Worm (Caenorhabditis elegans): ENCODE results near the gene C10F3.7.

C10F3.7 gene

DNA sequence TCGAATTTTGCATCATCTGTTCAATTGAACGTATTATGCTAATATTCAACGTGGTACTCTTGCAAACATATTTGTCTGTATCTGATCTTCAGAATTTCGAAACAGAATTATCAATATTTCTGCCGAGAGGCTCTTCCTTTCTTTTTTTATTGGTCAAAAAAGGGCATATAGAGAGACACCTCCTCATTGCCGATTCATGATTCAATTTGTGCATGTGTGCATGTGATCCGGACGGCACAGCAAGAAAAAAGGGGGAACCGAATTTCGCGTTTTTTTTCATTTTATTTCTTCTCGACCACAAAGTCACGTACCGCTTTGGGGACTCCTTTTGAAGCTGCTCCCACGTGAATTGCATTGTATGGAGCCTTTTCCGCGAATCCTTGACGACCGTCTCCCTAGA is 25.1 kb downstream of the C10F3.7 start, which contains the start of gene mcp-1:
mcp-1 (plus strand) TSS at position 292 of the 400 bp plus-strand sequence.
- TF ChIP-seq lir-3 (tag; optimal IDR thresholded peaks at IDR 0.05): no peak
- no peak for TF ChIP-seq F44E2.7 (GFP tag; IDR thresholded peaks at IDR 0.05)
- no peak for TF ChIP-seq nhr-42 (GFP tag; IDR thresholded peaks at IDR 0.05)
- peak in 1 of 2 experiments; percentile 49 for TF ChIP-seq hif-1 (tag; optimal IDR thresholded peaks at IDR 0.05)
- peak; percentile 44 for TF ChIP-seq hlh-30 (tag; optimal IDR thresholded peaks at IDR 0.05; ENCODE audit: insufficient read depth)
- no peak for TF ChIP-seq aly-2 (tag; optimal IDR thresholded peaks at IDR 0.05)
- peak; percentile 33; the same call in 1 of the 2 replicates for TF ChIP-seq ctbp-1 (GFP tag; IDR thresholded peaks at IDR 0.05)
- peak; percentile 67 for TF ChIP-seq ces-1 (GFP tag; optimal IDR thresholded peaks at IDR 0.05)
- TF ChIP-seq hmg-1.1 (GFP tag; IDR thresholded peaks at IDR 0.05): 0 out of 2 replicates have a peak, but pooled peaks have one; percentile 7
- no peak for TF ChIP-seq dve-1 (tag; optimal IDR thresholded peaks at IDR 0.05; ENCODE audit: insufficient read depth)
- peak; percentile 81 for TF ChIP-seq fkh-10 (GFP tag; optimal IDR thresholded peaks at IDR 0.05)

DNA sequence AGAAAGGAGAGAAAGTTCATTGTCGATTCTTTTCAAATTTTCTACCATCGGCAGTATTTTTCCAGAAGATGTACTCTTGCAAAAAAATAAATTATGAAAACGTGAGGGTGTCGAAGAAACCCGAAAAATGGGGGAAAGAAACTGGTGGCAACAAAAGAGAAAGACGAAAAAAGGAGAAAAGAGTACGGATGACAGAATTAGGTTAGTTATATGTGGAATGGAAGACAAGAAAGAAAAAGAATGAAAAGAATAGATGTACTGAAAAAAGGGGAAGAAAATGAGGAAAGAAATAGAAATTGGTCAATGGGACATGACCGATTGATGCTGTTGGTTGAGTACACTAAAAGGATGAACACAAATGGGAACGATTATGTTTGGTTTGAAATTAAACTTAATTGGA is 31.0 kb downstream of the C10F3.7 start:
- no peak for TF ChIP-seq zfp-2 (tag; optimal IDR thresholded peaks at IDR 0.05)
- no peak for TF ChIP-seq R02D3.7 (tag; optimal IDR thresholded peaks at IDR 0.05)
- no peak for TF ChIP-seq tra-1 (GFP tag; IDR thresholded peaks at IDR 0.05)
- TF ChIP-seq ces-1 (GFP tag; optimal IDR thresholded peaks at IDR 0.05): peak; percentile 36
- TF ChIP-seq dmd-9 (GFP tag; IDR thresholded peaks at IDR 0.05): no peak
- TF ChIP-seq unc-62 (GFP tag; optimal IDR thresholded peaks at IDR 0.05 in 1 of 2): peak in 1 of 2 experiments; percentile 5
- no peak for TF ChIP-seq unc-62 (tag; optimal IDR thresholded peaks at IDR 0.05)

DNA sequence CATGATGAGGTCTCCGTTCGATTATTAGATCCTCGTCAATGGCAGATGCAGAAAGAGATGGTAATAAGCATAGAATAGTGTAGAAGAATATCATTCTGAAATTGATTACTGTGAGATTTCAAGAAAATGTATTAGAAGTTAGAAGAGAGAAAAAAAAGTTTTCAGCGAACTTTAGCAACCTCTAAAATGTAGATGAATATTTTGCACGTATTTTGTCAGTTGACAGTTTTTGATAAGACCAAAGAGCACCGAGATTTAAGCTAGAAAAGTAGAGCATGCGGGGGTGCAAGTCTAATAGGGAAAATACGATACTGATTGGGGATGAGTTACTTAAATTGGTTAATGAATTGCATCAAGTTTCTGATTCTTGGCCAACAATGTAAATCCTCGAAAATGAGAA is 31.9 kb downstream of the C10F3.7 start, which contains the start of gene M03F8.6:
M03F8.6 (minus strand) TSS at position 101 of the 400 bp plus-strand sequence.
- no peak for TF ChIP-seq R02D3.7 (tag; optimal IDR thresholded peaks at IDR 0.05)
- peak; percentile 42 for TF ChIP-seq aha-1 (tag)
- TF ChIP-seq mes-2 (tag; optimal IDR thresholded peaks at IDR 0.05; ENCODE audit: poor library complexity, severe bottlenecking): no peak

DNA sequence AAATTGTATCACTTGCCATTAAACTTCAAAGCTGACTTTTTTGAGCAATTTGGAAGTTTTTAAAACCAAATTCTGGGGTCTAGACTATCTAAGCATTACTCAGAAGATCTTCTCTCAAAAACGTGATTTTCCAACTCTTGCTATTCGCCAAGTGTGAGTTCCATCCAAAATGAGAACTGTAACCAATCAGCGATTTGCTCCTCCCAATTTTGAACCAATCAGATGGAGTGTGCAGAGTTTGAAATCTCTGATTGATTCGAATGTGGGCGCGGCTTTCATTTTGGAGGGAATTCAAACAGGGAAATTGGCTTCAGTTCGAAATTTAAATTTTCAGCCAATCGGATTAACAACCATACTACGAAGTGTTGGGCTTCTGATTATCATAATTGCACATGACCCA is 33.6 kb downstream of the C10F3.7 start:
- TF ChIP-seq lin-39 (tag; optimal IDR thresholded peaks at IDR 0.05) (no peak), nhr-11 (tag; optimal IDR thresholded peaks at IDR 0.05) (no peak), ces-1 (GFP tag; optimal IDR thresholded peaks at IDR 0.05) (no peak), saeg-2 (GFP tag; IDR thresholded peaks at IDR 0.05) (no peak), unc-62 (GFP tag; optimal IDR thresholded peaks at IDR 0.05 in 1 of 2) (no peak), unc-62 (tag; optimal IDR thresholded peaks at IDR 0.05) (no peak), lin-13 (GFP tag; optimal IDR thresholded peaks at IDR 0.05) (no peak), ztf-11 (tag; optimal IDR thresholded peaks at IDR 0.05) (no peak), hmg-1.1 (GFP tag; IDR thresholded peaks at IDR 0.05) (no peak), zip-2 (tag; optimal IDR thresholded peaks at IDR 0.05) (no peak), ceh-62 (tag; optimal IDR thresholded peaks at IDR 0.05) (no peak), snpc-1.2 (GFP tag; IDR thresholded peaks at IDR 0.05) (no peak)

DNA sequence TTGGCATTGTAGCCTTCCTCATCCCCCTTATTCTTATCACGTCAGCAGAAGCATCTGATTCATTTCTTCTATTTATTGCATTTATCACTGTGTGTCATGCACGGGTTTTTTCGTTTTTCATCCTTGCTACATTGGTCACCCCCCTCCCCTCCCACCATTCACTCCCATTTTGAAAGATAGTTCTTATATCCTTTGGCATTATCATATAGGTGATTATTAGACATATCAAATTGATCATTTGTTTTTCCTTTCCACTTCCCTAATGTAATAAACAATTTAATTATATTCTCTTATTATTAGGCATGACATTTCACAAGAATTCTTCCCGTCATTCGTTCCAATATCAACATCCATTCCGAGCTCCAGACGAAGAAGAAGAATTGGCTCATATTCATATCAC is 35.5 kb downstream of the C10F3.7 start, which contains the start of gene M03F8.1:
M03F8.1 (plus strand) TSS at position 301 of the 400 bp plus-strand sequence.
- no peak for TF ChIP-seq dmd-9 (GFP tag; IDR thresholded peaks at IDR 0.05)
- TF ChIP-seq egl-27 (tag; optimal IDR thresholded peaks at IDR 0.05): no peak
- TF ChIP-seq ztf-7 (tag; optimal IDR thresholded peaks at IDR 0.05): no peak
- no peak for TF ChIP-seq ceh-28 (tag; optimal IDR thresholded peaks at IDR 0.05)
- TF ChIP-seq daf-19 (GFP tag; conservative IDR thresholded peaks at IDR 0.05): no peak
- no peak for TF ChIP-seq cey-2 (tag; optimal IDR thresholded peaks at IDR 0.05; ENCODE audit: borderline replicate concordance, insufficient read depth)
- TF ChIP-seq hlh-30 (tag; optimal IDR thresholded peaks at IDR 0.05; ENCODE audit: insufficient read depth): peak; percentile 51
- no peak for TF ChIP-seq F10B5.3 (tag; optimal IDR thresholded peaks at IDR 0.05)
- no peak for TF ChIP-seq zip-2 (tag; optimal IDR thresholded peaks at IDR 0.05)
- no peak for TF ChIP-seq pqm-1 (tag; optimal IDR thresholded peaks at IDR 0.05)
- peak in 1 of 2 experiments; percentile 75 for TF ChIP-seq unc-62 (GFP tag; optimal IDR thresholded peaks at IDR 0.05 in 1 of 2)
- no peak for TF ChIP-seq unc-62 (tag; optimal IDR thresholded peaks at IDR 0.05)
- no peak for TF ChIP-seq lin-13 (GFP tag; optimal IDR thresholded peaks at IDR 0.05)

Measured in whole organism, L4 larva.